Fruit fly (Drosophila melanogaster): Measurements from ENCODE around the gene Zip102B.

DNA sequence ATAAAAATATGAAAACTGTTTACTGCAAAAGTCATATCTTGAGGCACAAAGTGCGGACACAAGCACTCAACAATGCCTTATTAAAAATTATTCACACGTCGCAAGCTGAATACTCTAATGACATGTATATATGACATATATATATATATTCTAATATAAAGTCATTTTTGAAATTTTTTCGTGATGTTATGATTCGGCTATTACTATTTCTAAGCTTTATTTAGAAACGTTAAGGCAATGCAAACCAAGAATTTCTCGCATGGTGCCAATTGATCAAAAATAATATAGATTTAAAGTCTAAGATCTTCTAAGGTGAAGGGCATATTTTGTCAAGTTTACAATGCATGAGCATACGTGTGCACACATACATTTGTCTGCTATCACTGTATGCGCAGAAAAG lies 4.9 kb upstream of the Zip102B start:
- TF ChIP-seq pan (optimal IDR thresholded peaks at IDR 0.05): no peak
- no peak for TF ChIP-seq Dll (optimal IDR thresholded peaks at IDR 0.05)

All from whole organism.